Worm (Caenorhabditis elegans) whole organism, L3 larva: ENCODE results near the gene stdh-2.

Experiments
- ama-1 ChIP-seq: fragments of 150-350 bp; optimal IDR thresholded peaks from 2 replicates; lab custom pipeline; 2018
- elt-2 ChIP-seq: sonication (generic microtip); optimal IDR thresholded peaks from 2 replicates; lab custom pipeline; 2016; ENCODE audit warnings: missing genetic modification reagents, mild to moderate bottlenecking, missing genetic modification characterization, missing compliant biosample characterization
- fkh-10 ChIP-seq: sonication (generic microtip); optimal IDR thresholded peaks from 2 replicates; lab custom pipeline; 2017; ENCODE audit warnings: missing biosample characterization, missing genetic modification reagents, missing genetic modification characterization
- mdl-1 ChIP-seq: fragments of 150-350 bp; optimal IDR thresholded peaks from 2 replicates; lab custom pipeline; 2014; ENCODE audit warnings: missing biosample characterization, missing genetic modification characterization
- nhr-11 ChIP-seq: fragments of 150-350 bp; optimal IDR thresholded peaks from 2 replicates; lab custom pipeline; 2014; ENCODE audit warnings: missing biosample characterization, missing genetic modification characterization
- nhr-28 ChIP-seq: fragments of 150-350 bp; optimal IDR thresholded peaks from 2 replicates; lab custom pipeline; 2014; ENCODE audit warnings: missing biosample characterization, missing genetic modification characterization
- nhr-43 ChIP-seq: sonication (generic microtip); optimal IDR thresholded peaks from 2 replicates; lab custom pipeline; 2016; ENCODE audit warnings: mild to moderate bottlenecking, missing genetic modification characterization, missing compliant biosample characterization; ENCODE audit not compliant: poor library complexity, severe bottlenecking
- ztf-4 ChIP-seq: fragments of 150-350 bp; optimal IDR thresholded peaks from 2 replicates; lab custom pipeline; 2014; ENCODE audit warnings: missing biosample characterization, missing genetic modification characterization

ce11 chrV:16253687-16254086 is 29.6 kb downstream of the stdh-2 start, which contains the start of gene gcy-20:
- TF ChIP-seq nhr-11 (tag; lab: Kevin White, UChicago) (no peak), ama-1 (no peak), mdl-1 (tag; lab: Kevin White, UChicago) (no peak), fkh-10 (GFP tag; lab: Kevin White, UChicago) (no peak), nhr-43 (tag; lab: Kevin White, UChicago) (no peak), elt-2 (no peak), ztf-4 (tag; lab: Kevin White, UChicago) (no peak), nhr-28 (tag; lab: Kevin White, UChicago) (no peak)
